Fruit fly (Drosophila melanogaster): ENCODE results near the gene PNPase.

PNPase gene

DNA sequence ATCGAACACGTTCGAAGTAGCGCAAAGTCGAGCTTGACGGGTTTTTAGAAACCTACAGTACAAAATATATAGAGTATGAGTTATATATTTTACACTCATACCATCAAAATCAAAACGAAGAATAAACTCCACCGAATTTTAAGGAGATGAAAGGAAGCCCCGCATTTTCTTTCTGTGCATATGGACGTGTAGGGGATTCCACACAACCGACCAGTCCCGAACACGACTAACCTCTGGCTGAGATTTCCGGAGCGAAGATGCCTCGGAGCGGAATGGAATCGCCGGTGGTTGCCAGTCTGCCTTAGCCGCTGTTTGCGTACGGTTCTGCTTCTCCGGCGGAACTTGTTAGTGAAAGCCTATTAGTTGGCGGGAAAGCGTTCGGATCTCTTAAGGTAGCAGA lies 21.1 kb downstream of the PNPase start (continued):
- TF ChIP-seq jim (GFP tag; optimal IDR thresholded peaks at IDR 0.05) (peak; percentile 47), CrebA (GFP tag; optimal IDR thresholded peaks at IDR 0.05; ENCODE audit: borderline replicate concordance) (peak; percentile 89), rgr (GFP tag; optimal IDR thresholded peaks at IDR 0.05) (peak; percentile 99), woc (GFP tag; optimal IDR thresholded peaks at IDR 0.05) (peak; percentile 98), dsf (GFP tag; optimal IDR thresholded peaks at IDR 0.05; ENCODE audit: borderline replicate concordance) (peak; percentile 85), tai (GFP tag; optimal IDR thresholded peaks at IDR 0.05) (peak; percentile 91), pan (optimal IDR thresholded peaks at IDR 0.05) (no peak), Vsx2 (GFP tag; optimal IDR thresholded peaks at IDR 0.05; ENCODE audit: partially characterized antibody) (peak; percentile 55), brk (GFP tag; optimal IDR thresholded peaks at IDR 0.05) (peak; percentile 93), Abd-B (GFP tag; optimal IDR thresholded peaks at IDR 0.05) (no peak), CG32264 (GFP tag; optimal IDR thresholded peaks at IDR 0.05) (peak; percentile 96)

DNA sequence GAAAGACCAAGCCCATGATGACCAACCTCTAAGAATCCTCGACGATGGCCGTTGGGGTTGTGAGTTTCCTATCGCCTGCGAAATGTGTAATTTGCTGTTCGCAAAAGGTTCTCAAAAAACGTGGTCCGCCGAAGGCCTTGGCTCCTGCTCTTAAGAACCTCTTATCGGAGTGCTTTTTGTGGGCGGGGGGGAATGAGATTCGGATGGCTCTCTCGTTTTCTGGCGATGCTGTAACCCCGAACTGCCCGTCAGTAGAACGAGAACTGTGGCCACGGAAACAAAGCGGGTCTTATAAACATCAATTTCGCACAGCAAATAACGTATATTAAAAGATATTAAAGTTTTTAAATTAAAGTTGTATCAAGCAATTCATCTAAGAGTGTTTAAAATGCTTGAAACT lies 23.4 kb downstream of the PNPase start, which contains the start of gene CG1607:
Gene CG1607 (plus strand): TSS at position 249 of the 400 bp plus-strand sequence.
- no peak for TF ChIP-seq Sp1 (GFP tag; optimal IDR thresholded peaks at IDR 0.05)
- no peak for TF ChIP-seq sv (GFP tag; optimal IDR thresholded peaks at IDR 0.05)
- TF ChIP-seq CrebA (GFP tag; optimal IDR thresholded peaks at IDR 0.05; ENCODE audit: borderline replicate concordance): no peak
- no peak for TF ChIP-seq CG9705 (GFP tag; optimal IDR thresholded peaks at IDR 0.05)
- no peak for TF ChIP-seq usp (GFP tag; optimal IDR thresholded peaks at IDR 0.05)
- no peak for TF ChIP-seq Hr78 (GFP tag; optimal IDR thresholded peaks at IDR 0.05)
- TF ChIP-seq rgr (GFP tag; optimal IDR thresholded peaks at IDR 0.05): no peak
- no peak for TF ChIP-seq Jra (GFP tag; optimal IDR thresholded peaks at IDR 0.05)
- no peak for TF ChIP-seq sage (GFP tag; optimal IDR thresholded peaks at IDR 0.05)
- no peak for TF ChIP-seq br (GFP tag; optimal IDR thresholded peaks at IDR 0.05)
- no peak for TF ChIP-seq Rel (GFP tag; optimal IDR thresholded peaks at IDR 0.05)
- no peak for TF ChIP-seq Rel (tag; optimal IDR thresholded peaks at IDR 0.05)

DNA sequence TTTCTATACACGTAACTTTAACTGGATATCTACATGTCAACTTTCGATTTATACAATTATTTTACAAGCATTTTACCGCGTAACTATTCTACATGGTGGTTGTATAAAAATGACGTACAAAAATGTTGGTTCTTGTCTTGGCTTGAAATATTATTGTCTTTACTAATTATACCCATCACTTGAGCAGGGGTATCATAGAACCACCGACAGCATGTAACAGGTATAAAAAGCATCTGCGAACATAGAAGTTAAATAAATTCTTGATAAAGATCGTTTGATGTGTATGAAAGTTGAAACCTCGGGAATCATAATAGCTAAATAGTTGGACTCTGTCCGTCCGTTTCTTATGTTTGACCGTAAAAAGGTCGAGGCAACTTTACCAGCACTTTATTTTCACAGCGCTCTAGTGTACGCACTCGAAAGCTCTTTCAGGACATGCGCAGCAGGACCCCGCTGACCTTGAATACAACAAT lies 24.0 kb downstream of the PNPase start:
- TF ChIP-seq Hr78 (GFP tag; optimal IDR thresholded peaks at IDR 0.05) (no peak), ey (GFP tag; optimal IDR thresholded peaks at IDR 0.05) (peak; percentile 67), Mio (GFP tag; optimal IDR thresholded peaks at IDR 0.05) (no peak), jim (GFP tag; optimal IDR thresholded peaks at IDR 0.05) (no peak), HLH106 (tag; optimal IDR thresholded peaks at IDR 0.05) (peak; percentile 58), br (GFP tag; optimal IDR thresholded peaks at IDR 0.05) (peak; percentile 80), Hr83 (GFP tag; optimal IDR thresholded peaks at IDR 0.05; ENCODE audit: poor library complexity, severe bottlenecking) (no peak), Jra (GFP tag; optimal IDR thresholded peaks at IDR 0.05) (no peak), Dif (GFP tag; optimal IDR thresholded peaks at IDR 0.05; ENCODE audit: partially characterized antibody) (no peak), h (GFP tag; optimal IDR thresholded peaks at IDR 0.05) (peak; percentile 54), Sp1 (GFP tag; optimal IDR thresholded peaks at IDR 0.05) (peak; percentile 76), Vsx2 (GFP tag; optimal IDR thresholded peaks at IDR 0.05; ENCODE audit: partially characterized antibody) (no peak), GATAd (GFP tag; optimal IDR thresholded peaks at IDR 0.05) (no peak), CrebA (GFP tag; optimal IDR thresholded peaks at IDR 0.05; ENCODE audit: borderline replicate concordance) (no peak), rgr (GFP tag; optimal IDR thresholded peaks at IDR 0.05) (peak; percentile 76), tai (GFP tag; optimal IDR thresholded peaks at IDR 0.05) (no peak), N (GFP tag; optimal IDR thresholded peaks at IDR 0.05) (no peak), Dfd (GFP tag; optimal IDR thresholded peaks at IDR 0.05) (no peak), CG32264 (GFP tag; optimal IDR thresholded peaks at IDR 0.05) (peak; percentile 35), psq (GFP tag; optimal IDR thresholded peaks at IDR 0.05) (peak; percentile 63), sv (GFP tag; optimal IDR thresholded peaks at IDR 0.05) (no peak), Abd-B (GFP tag; optimal IDR thresholded peaks at IDR 0.05) (no peak), Hnf4 (GFP tag; optimal IDR thresholded peaks at IDR 0.05) (no peak), sage (GFP tag; optimal IDR thresholded peaks at IDR 0.05) (no peak), OdsH (GFP tag; optimal IDR thresholded peaks at IDR 0.05) (peak; percentile 59), woc (GFP tag; optimal IDR thresholded peaks at IDR 0.05) (peak; percentile 33), usp (GFP tag; optimal IDR thresholded peaks at IDR 0.05) (no peak), CG9705 (GFP tag; optimal IDR thresholded peaks at IDR 0.05) (no peak), fru (GFP tag; optimal IDR thresholded peaks at IDR 0.05) (peak; percentile 84), Rel (GFP tag; optimal IDR thresholded peaks at IDR 0.05) (no peak), Rel (tag; optimal IDR thresholded peaks at IDR 0.05) (no peak), foxo (GFP tag; optimal IDR thresholded peaks at IDR 0.05) (peak; percentile 21 to 67), Myc (optimal IDR thresholded peaks at IDR 0.05) (no peak), lola (GFP tag; optimal IDR thresholded peaks at IDR 0.05) (no peak), brk (GFP tag; optimal IDR thresholded peaks at IDR 0.05) (no peak), dmrt93B (GFP tag; optimal IDR thresholded peaks at IDR 0.05) (no peak), dsf (GFP tag; optimal IDR thresholded peaks at IDR 0.05; ENCODE audit: borderline replicate concordance) (no peak), dl (GFP tag; optimal IDR thresholded peaks at IDR 0.05; ENCODE audit: insufficient read depth in 1 of 2, partially characterized antibody in 2 of 2) (no peak), pan (optimal IDR thresholded peaks at IDR 0.05) (peak; percentile 42)
